Fruit fly (Drosophila melanogaster): ENCODE data around the gene CG16952.

CG16952 gene

dm6 chrX:15841346-15841745, 28.6 kb upstream of the CG16952 start (continued):
- TF ChIP-seq CG31224 (GFP tag; IDR thresholded peaks at IDR 0.05) (no peak), ham (GFP tag; IDR thresholded peaks at IDR 0.05) (no peak), bbx (GFP tag; IDR thresholded peaks at IDR 0.05; ENCODE audit: partially characterized antibody) (peak; percentile 97), Side (GFP tag; optimal IDR thresholded peaks at IDR 0.05) (no peak), bowl (GFP tag; IDR thresholded peaks at IDR 0.05) (no peak), CG12744 (GFP tag; optimal IDR thresholded peaks at IDR 0.05) (no peak), CG14860 (GFP tag; IDR thresholded peaks at IDR 0.05; ENCODE audit: partially characterized antibody) (peak; percentile 98), CG10147 (GFP tag; optimal IDR thresholded peaks at IDR 0.05) (no peak), knrl (GFP tag; IDR thresholded peaks at IDR 0.05; ENCODE audit: partially characterized antibody) (peak; percentile 64; the same call in 2 of the 3 replicates), nom (GFP tag; optimal IDR thresholded peaks at IDR 0.05) (no peak), CG7786 (GFP tag; optimal IDR thresholded peaks at IDR 0.05) (no peak), NC2β (GFP tag; optimal IDR thresholded peaks at IDR 0.05) (no peak), sc (optimal IDR thresholded peaks at IDR 0.05) (no peak), sc (GFP tag; optimal IDR thresholded peaks at IDR 0.05) (no peak), E2f1 (GFP tag; IDR thresholded peaks at IDR 0.05) (no peak), Dip3 (GFP tag; optimal IDR thresholded peaks at IDR 0.05) (no peak), klu (GFP tag; IDR thresholded peaks at IDR 0.05) (no peak), Doc3 (GFP tag; IDR thresholded peaks at IDR 0.05; ENCODE audit: partially characterized antibody) (peak; percentile 70; the same call in 2 of the 3 replicates), CG7745 (tag; optimal IDR thresholded peaks at IDR 0.05) (no peak), luna (GFP tag; optimal IDR thresholded peaks at IDR 0.05) (no peak), sna (GFP tag; IDR thresholded peaks at IDR 0.05; ENCODE audit: partially characterized antibody) (peak; percentile 73), CG31441 (GFP tag; IDR thresholded peaks at IDR 0.05) (no peak), CG10267 (tag; optimal IDR thresholded peaks at IDR 0.05) (no peak), chinmo (GFP tag; IDR thresholded peaks at IDR 0.05; ENCODE audit: partially characterized antibody) (peak; percentile 81; the same call in 3 of the 4 replicates), CG30020 (tag; optimal IDR thresholded peaks at IDR 0.05) (no peak), cad (GFP tag; optimal IDR thresholded peaks at IDR 0.05) (no peak), CG8765 (GFP tag; IDR thresholded peaks at IDR 0.05) (no peak), Hr51 (GFP tag; optimal IDR thresholded peaks at IDR 0.05) (no peak), CG7963 (GFP tag; IDR thresholded peaks at IDR 0.05; ENCODE audit: partially characterized antibody) (peak; percentile 99), tap (tag; optimal IDR thresholded peaks at IDR 0.05) (no peak), CG9727 (GFP tag; optimal IDR thresholded peaks at IDR 0.05) (no peak), CG7357 (GFP tag; IDR thresholded peaks at IDR 0.05) (no peak), CG12391 (tag; optimal IDR thresholded peaks at IDR 0.05) (no peak), CG17328 (GFP tag; IDR thresholded peaks at IDR 0.05) (no peak), Sry-δ (GFP tag; optimal IDR thresholded peaks at IDR 0.05) (peak; percentile 26), CG13287 (GFP tag; IDR thresholded peaks at IDR 0.05; ENCODE audit: partially characterized antibody) (peak; percentile 81), CG11085 (GFP tag; IDR thresholded peaks at IDR 0.05) (no peak), hbn (GFP tag; IDR thresholded peaks at IDR 0.05; ENCODE audit: partially characterized antibody) (peak; percentile 44; the same call in 1 of the 2 replicates), CG12155 (GFP tag; optimal IDR thresholded peaks at IDR 0.05) (no peak), hb (GFP tag; IDR thresholded peaks at IDR 0.05; ENCODE audit: partially characterized antibody) (peak; percentile 88), bcd (GFP tag; optimal IDR thresholded peaks at IDR 0.05) (no peak), CG3407 (GFP tag; optimal IDR thresholded peaks at IDR 0.05) (no peak), E2f2 (GFP tag; IDR thresholded peaks at IDR 0.05) (peak; percentile 72), CG42726 (GFP tag; IDR thresholded peaks at IDR 0.05; ENCODE audit: partially characterized antibody) (peak; percentile 24; the same call in 1 of the 2 replicates), Dp (GFP tag; optimal IDR thresholded peaks at IDR 0.05) (peak; percentile 55), CG1647 (GFP tag; optimal IDR thresholded peaks at IDR 0.05) (no peak), sim (GFP tag; IDR thresholded peaks at IDR 0.05) (no peak), Bteb2 (GFP tag; optimal IDR thresholded peaks at IDR 0.05) (no peak), Bgb (GFP tag; IDR thresholded peaks at IDR 0.05; ENCODE audit: partially characterized antibody) (peak; percentile 97), Adf1 (GFP tag; IDR thresholded peaks at IDR 0.05) (no peak)

Data from whole organism, embryonic.